Fruit fly (Drosophila melanogaster) Kc167 (cell line): ENCODE measurements around the gene CG8927.

Experiments
- Myc ChIP-seq: fragments of >200 bp; optimal IDR thresholded peaks from 2 replicates; lab custom pipeline; 2017; ENCODE audit warnings: missing external identifiers
- Sin3A ChIP-seq: fragments of >200 bp; optimal IDR thresholded peaks from 2 replicates; lab custom pipeline; 2018; ENCODE audit warnings: missing external identifiers
- h ChIP-seq: fragments of >200 bp; optimal IDR thresholded peaks from 3 replicates; lab custom pipeline; 2018; ENCODE audit warnings: missing external identifiers
- insv ChIP-seq: fragments of >200 bp; optimal IDR thresholded peaks from 3 replicates; lab custom pipeline; 2018; ENCODE audit warnings: missing external identifiers
- ttk ChIP-seq: sonication (Bioruptor generic); optimal IDR thresholded peaks from 2 replicates; lab custom pipeline; 2017; ENCODE audit warnings: missing external identifiers

- TF ChIP-seq Sin3A (lab: Kevin White, UChicago) = no peak
- no peak for TF ChIP-seq ttk (lab: Kevin White, UChicago)
- TF ChIP-seq h (lab: Kevin White, UChicago) = no peak
- TF ChIP-seq insv = no peak
- TF ChIP-seq Myc (lab: Kevin White, UChicago) = no peak
Observed at dm6 chr3R:16221359-16222299, 40.8 kb downstream of the CG8927 start.
